Fruit fly (Drosophila melanogaster): Measurements from ENCODE around the gene c11.1.
A peak's percentile ranks its signal among the peaks of the same experiment; 100 is the strongest.

- TF ChIP-seq dm (GFP tag; optimal IDR thresholded peaks at IDR 0.05) (no peak), CG34224 (GFP tag; IDR thresholded peaks at IDR 0.05; ENCODE audit: partially characterized antibody) (no peak), CG18011 (GFP tag; optimal IDR thresholded peaks at IDR 0.05) (no peak), Nf-YB (GFP tag; optimal IDR thresholded peaks at IDR 0.05) (no peak), CG14860 (GFP tag; IDR thresholded peaks at IDR 0.05; ENCODE audit: partially characterized antibody) (no peak), CG10979 (tag; optimal IDR thresholded peaks at IDR 0.05) (peak; percentile 61), CHES-1-like (GFP tag; optimal IDR thresholded peaks at IDR 0.05) (no peak), slou (GFP tag; optimal IDR thresholded peaks at IDR 0.05) (no peak), usp (GFP tag; optimal IDR thresholded peaks at IDR 0.05) (no peak), CG2678 (tag; optimal IDR thresholded peaks at IDR 0.05) (no peak)
Observed at dm6 chrX:9295518-9295917, 12.6 kb upstream of the c11.1 start.

All from whole organism, embryonic.